Fruit fly (Drosophila melanogaster) whole organism, prepupa: ENCODE results near the gene CG9184.

Source experiments
- CG11294 ChIP-seq: fragments of 200-800 bp; sonication (Bioruptor generic); IDR thresholded peaks from 2 replicates; pipeline ENCODE4 v1.3.6; 2022; ENCODE audit warnings: missing biosample characterization, missing genetic modification characterization
- CG31627 ChIP-seq: fragments of 200-800 bp; sonication (Bioruptor generic); optimal IDR thresholded peaks from 3 replicates; lab custom pipeline; 2016; ENCODE audit warnings: missing biosample characterization, missing genetic modification characterization
- CG8319 ChIP-seq: fragments of 200-800 bp; sonication (Bioruptor generic); optimal IDR thresholded peaks from 3 replicates; lab custom pipeline; 2016; ENCODE audit warnings: missing biosample characterization, missing genetic modification characterization
- net ChIP-seq: fragments of 200-800 bp; sonication (Bioruptor generic); optimal IDR thresholded peaks from 3 replicates; lab custom pipeline; 2016; ENCODE audit warnings: missing biosample characterization, missing genetic modification characterization
- topi ChIP-seq: fragments of 200-800 bp; sonication (Bioruptor generic); optimal IDR thresholded peaks from 3 replicates; lab custom pipeline; 2016; ENCODE audit warnings: missing biosample characterization, missing genetic modification characterization

DNA sequence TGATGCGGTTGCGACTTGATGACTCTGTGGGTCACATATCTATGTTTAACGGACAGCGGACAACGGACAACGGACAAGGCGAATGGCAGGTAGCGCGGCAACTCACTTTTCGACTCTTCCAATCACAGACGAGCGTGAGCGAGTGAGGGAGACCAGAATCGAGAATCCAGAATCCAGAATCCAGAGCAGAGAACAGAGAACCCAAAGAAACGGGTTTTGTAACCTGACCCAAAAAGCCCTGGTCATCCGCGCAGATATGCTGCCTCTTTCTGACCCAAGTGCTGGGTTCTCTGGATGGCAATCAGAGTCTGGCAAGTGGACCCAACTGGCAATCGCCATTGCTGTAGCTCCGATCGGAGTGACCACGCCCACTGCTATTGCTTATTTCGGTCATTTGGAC, 41.8 kb upstream of the CG9184 start:
- TF ChIP-seq CG31627 (GFP tag; lab: Kevin White, UChicago): no peak
- TF ChIP-seq CG8319 (GFP tag; lab: Kevin White, UChicago): no peak
- TF ChIP-seq net: no peak
- TF ChIP-seq CG11294 (GFP tag; lab: Robert Waterston, UW): no peak
- TF ChIP-seq topi (GFP tag; lab: Kevin White, UChicago): no peak
